Fruit fly (Drosophila melanogaster): ENCODE data around the gene CG14229.

The CG14229 gene

DNA sequence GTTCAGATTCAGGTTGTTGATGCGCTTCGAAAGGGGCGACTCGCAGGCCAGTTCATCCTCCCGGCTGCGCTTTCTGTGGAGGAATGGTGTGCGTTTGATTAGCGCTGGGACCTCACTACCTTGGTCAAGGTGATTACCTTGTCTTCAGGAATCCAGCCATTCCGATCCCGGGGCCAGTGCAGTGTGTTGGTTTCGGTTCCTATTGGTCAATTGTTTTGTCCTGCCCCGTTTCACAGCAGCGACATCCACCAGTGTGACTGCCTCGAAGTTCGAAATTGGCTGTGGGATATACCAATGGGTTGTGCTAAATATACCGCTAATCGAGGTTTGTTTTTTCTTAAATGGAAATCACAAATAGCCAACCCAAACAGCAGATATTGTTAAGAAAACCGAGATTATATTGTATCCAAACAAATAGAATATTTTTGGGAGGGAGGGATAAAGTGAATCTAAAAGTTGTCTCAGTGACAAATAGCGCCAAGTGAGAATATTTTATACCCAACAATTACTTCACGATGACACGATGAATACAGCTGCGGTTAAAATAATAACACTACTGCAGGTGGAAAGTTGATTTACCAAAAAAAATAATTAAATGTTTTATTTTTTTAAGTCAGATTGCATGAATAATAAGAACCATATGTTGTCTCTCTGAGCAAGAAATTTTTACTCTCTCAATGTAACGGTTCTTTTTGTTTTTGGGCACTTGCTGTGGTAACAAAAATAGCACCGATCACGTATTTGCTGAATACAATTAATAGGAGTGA, at the start of gene CG14229:
TSS of gene CG14229 (minus strand) at position 459 of the 767 bp plus-strand sequence.
- no peak for TF ChIP-seq h (optimal IDR thresholded peaks at IDR 0.05)
- no peak for TF ChIP-seq insv (optimal IDR thresholded peaks at IDR 0.05)
- TF ChIP-seq Myc (optimal IDR thresholded peaks at IDR 0.05): no peak
- no peak for TF ChIP-seq ttk (optimal IDR thresholded peaks at IDR 0.05)
- TF ChIP-seq Sin3A (optimal IDR thresholded peaks at IDR 0.05): no peak

DNA sequence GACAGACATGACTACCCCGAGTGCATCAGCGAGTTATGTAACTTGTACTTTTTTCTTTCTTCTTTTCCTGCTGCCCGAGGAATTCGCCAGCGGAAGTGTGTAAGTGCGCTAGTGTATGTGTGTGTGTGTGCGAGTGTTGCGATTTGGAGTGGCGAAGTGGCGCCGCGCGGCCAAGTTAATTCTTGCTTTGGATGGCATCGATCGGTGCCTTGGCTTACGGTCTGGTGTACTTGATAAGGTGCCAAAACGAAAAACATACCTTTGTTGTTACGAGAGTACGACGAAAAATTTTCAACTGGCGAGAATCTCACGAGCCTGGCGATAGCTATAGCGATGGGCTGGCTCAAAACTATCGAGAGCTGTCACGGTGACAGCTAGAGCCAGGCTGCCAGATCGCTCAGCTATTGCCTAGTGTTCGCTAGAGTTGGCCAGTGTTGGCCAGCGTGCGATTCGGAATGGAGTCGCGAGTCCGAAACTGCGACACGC, 49.0 kb upstream of the CG14229 start, which contains the start of the genes CG18809, COX6B, CG33932 and Rpp20:
TSS of gene CG18809 (minus strand) at position 333 of the 486 bp plus-strand sequence.
TSS of gene COX6B (minus strand) at position 333 of the 486 bp plus-strand sequence.
TSS of gene CG33932 (plus strand) at position 429 of the 486 bp plus-strand sequence.
TSS of gene Rpp20 (plus strand) at position 429 of the 486 bp plus-strand sequence.
- TF ChIP-seq Myc (optimal IDR thresholded peaks at IDR 0.05) (no peak), h (optimal IDR thresholded peaks at IDR 0.05) (no peak), psq (optimal IDR thresholded peaks at IDR 0.05) (no peak), Sin3A (optimal IDR thresholded peaks at IDR 0.05) (no peak), insv (optimal IDR thresholded peaks at IDR 0.05) (no peak), ttk (optimal IDR thresholded peaks at IDR 0.05) (no peak)

DNA sequence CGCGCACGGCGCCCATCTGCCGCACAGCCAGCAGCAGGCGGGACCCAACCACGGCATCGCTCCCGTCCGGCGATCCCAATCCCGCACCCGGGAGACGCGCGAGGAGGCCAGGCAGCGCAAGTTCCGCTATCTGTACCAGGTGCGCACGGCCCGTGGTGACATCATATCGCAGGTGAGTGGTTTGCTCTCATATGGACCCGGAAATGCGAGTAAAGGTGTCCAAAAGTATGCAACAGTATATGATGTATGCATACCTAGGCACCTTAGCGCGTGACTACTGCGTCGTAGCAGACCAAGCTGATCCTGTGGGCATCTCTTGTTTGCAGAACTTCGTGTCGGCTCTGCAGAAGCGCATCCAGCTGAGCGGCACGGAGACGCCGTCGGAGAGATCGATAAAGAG, 42.8 kb upstream of the CG14229 start:
- TF ChIP-seq ttk (optimal IDR thresholded peaks at IDR 0.05) (no peak), insv (optimal IDR thresholded peaks at IDR 0.05) (no peak), h (optimal IDR thresholded peaks at IDR 0.05) (no peak), Myc (optimal IDR thresholded peaks at IDR 0.05) (no peak), psq (optimal IDR thresholded peaks at IDR 0.05) (no peak), Sin3A (optimal IDR thresholded peaks at IDR 0.05) (no peak)

dm6 chrX:19735270-19735669, 40.2 kb upstream of the CG14229 start, which contains the start of gene CG14234:
Gene CG14234, plus strand, starts transcription at chrX:19735570.
- no peak for TF ChIP-seq ttk (optimal IDR thresholded peaks at IDR 0.05)
- no peak for TF ChIP-seq h (optimal IDR thresholded peaks at IDR 0.05)
- no peak for TF ChIP-seq insv (optimal IDR thresholded peaks at IDR 0.05)
- no peak for TF ChIP-seq Sin3A (optimal IDR thresholded peaks at IDR 0.05)
- no peak for TF ChIP-seq psq (optimal IDR thresholded peaks at IDR 0.05)
- no peak for TF ChIP-seq Myc (optimal IDR thresholded peaks at IDR 0.05)

DNA sequence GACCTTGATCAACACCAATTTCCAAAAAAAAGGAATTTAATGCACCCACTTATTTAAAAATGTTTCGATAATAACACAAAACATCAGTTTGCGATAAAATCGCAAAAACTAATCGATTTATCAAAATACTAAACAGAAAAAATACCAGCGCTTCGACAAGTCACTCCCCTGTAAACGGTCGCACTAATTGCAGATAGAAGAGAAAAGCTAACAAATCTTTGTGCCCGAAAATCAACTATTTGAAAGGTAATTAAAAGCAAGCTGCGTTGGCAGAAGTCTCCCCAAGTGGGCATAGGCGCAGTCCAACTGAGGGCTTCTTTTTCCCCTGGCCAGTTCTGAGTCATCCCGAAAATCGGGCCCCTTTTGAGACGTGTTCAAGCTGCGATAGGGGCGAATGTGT, 35.8 kb upstream of the CG14229 start, which contains the start of gene AP-1-2beta:
TSS of gene AP-1-2beta (plus strand) at position 161 of the 400 bp plus-strand sequence.
- TF ChIP-seq Sin3A (optimal IDR thresholded peaks at IDR 0.05) (no peak), ttk (optimal IDR thresholded peaks at IDR 0.05) (no peak), insv (optimal IDR thresholded peaks at IDR 0.05) (no peak), Myc (optimal IDR thresholded peaks at IDR 0.05) (no peak), h (optimal IDR thresholded peaks at IDR 0.05) (no peak), psq (optimal IDR thresholded peaks at IDR 0.05) (no peak)

dm6 chrX:19717988-19718973, 23.2 kb upstream of the CG14229 start, which contains the start of gene CG12531:
Gene CG12531, plus strand, starts transcription at chrX:19718923.
- TF ChIP-seq insv (optimal IDR thresholded peaks at IDR 0.05): no peak
- no peak for TF ChIP-seq ttk (optimal IDR thresholded peaks at IDR 0.05)
- no peak for TF ChIP-seq psq (optimal IDR thresholded peaks at IDR 0.05)
- TF ChIP-seq h (optimal IDR thresholded peaks at IDR 0.05): no peak
- TF ChIP-seq Myc (optimal IDR thresholded peaks at IDR 0.05): no peak
- TF ChIP-seq Sin3A (optimal IDR thresholded peaks at IDR 0.05): no peak

- no peak for TF ChIP-seq Myc (optimal IDR thresholded peaks at IDR 0.05)
- TF ChIP-seq insv (optimal IDR thresholded peaks at IDR 0.05): no peak
- TF ChIP-seq Sin3A (optimal IDR thresholded peaks at IDR 0.05): no peak
- no peak for TF ChIP-seq ttk (optimal IDR thresholded peaks at IDR 0.05)
- no peak for TF ChIP-seq h (optimal IDR thresholded peaks at IDR 0.05)
- TF ChIP-seq psq (optimal IDR thresholded peaks at IDR 0.05): no peak
Observed at dm6 chrX:19717041-19717440, 22.0 kb upstream of the CG14229 start.

DNA sequence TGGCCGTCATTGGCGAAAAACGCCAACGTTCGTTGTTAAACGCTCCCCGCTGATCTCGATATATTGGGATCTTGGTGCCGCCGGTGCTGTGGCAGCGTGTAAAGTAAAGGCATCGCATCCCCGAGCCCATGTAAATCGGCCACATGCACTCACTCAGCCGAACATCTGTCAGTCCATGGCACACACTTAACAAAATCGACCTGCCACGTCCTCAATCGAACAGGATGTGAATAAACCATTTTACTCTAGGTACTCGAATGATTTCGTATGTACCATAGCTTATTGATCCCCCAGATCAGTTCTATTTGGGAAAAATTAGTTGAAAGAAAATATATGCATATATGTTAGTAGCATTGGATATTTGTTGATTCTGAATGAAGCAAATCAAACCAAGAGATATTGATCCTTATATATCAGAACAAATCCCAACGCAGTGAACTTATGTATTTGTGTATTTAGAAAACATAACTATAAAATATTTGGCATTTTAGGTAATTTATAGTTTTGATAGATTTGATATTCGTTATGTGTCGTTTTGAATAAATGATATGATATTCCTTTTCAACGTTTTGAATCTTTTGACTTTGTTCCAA, 21.4 kb upstream of the CG14229 start:
- no peak for TF ChIP-seq Sin3A (optimal IDR thresholded peaks at IDR 0.05)
- TF ChIP-seq Myc (optimal IDR thresholded peaks at IDR 0.05): no peak
- TF ChIP-seq ttk (optimal IDR thresholded peaks at IDR 0.05): no peak
- no peak for TF ChIP-seq insv (optimal IDR thresholded peaks at IDR 0.05)
- TF ChIP-seq psq (optimal IDR thresholded peaks at IDR 0.05): no peak
- TF ChIP-seq h (optimal IDR thresholded peaks at IDR 0.05): no peak

- no peak for TF ChIP-seq psq (optimal IDR thresholded peaks at IDR 0.05)
- no peak for TF ChIP-seq h (optimal IDR thresholded peaks at IDR 0.05)
- no peak for TF ChIP-seq Myc (optimal IDR thresholded peaks at IDR 0.05)
- TF ChIP-seq ttk (optimal IDR thresholded peaks at IDR 0.05): no peak
- TF ChIP-seq Sin3A (optimal IDR thresholded peaks at IDR 0.05): no peak
- no peak for TF ChIP-seq insv (optimal IDR thresholded peaks at IDR 0.05)
Observed at dm6 chrX:19714816-19715215, 19.8 kb upstream of the CG14229 start.

DNA sequence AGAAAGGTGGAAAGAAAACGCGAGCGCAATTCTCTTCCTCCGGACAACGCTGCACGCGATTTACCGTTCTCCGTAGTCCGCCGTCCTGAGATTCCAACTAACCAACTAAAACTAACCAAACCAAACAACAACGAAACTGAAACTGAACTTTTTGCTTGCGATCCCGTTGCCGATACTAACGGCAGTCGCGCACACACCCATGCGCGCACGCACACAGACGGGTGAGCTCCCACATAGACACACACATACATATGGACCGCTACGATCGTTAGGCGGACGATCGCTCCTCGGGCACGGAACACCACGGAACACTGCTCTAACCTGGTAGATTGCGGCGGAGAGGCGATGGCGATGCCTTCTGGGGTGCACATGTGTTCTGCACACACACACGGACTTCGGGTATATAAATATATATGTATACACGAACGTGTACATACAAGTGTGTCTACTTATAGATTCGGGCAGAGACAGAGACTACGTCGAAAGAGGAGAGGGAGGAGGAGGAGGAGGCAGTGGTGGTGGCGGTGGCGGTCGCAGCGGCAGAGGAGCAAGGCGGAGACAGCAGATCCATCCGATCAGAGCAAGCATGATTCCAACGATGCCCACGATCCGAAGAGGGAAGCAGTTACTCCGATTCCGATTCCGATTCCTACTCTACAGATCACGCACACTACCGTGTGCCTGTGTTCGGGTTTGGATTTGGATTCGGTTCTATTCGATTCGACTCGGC, 18.0 kb upstream of the CG14229 start, which contains the start of gene meso18E:
TSS of gene meso18E (minus strand) at position 148 of the 730 bp plus-strand sequence.
- no peak for TF ChIP-seq insv (optimal IDR thresholded peaks at IDR 0.05)
- no peak for TF ChIP-seq Myc (optimal IDR thresholded peaks at IDR 0.05)
- TF ChIP-seq psq (optimal IDR thresholded peaks at IDR 0.05): no peak
- no peak for TF ChIP-seq h (optimal IDR thresholded peaks at IDR 0.05)
- TF ChIP-seq ttk (optimal IDR thresholded peaks at IDR 0.05): no peak
- TF ChIP-seq Sin3A (optimal IDR thresholded peaks at IDR 0.05): no peak
